Worm (Caenorhabditis elegans) whole organism, young adult: ENCODE results near the gene col-72.

Experiments used
- B0019.2 ChIP-seq: fragments of 200-800 bp; sonication (Bioruptor generic); conservative IDR thresholded peaks from 2 replicates; pipeline ENCODE4 v1.3.6; 2022; ENCODE audit warnings: missing genetic modification reagents, missing genetic modification characterization, missing compliant biosample characterization
- B0261.1 ChIP-seq: sonication (generic microtip); optimal IDR thresholded peaks from 2 replicates; lab custom pipeline; 2016; ENCODE audit warnings: mild to moderate bottlenecking, missing genetic modification characterization, moderate library complexity, missing compliant biosample characterization
- F23B12.7 ChIP-seq: sonication (generic microtip); optimal IDR thresholded peaks from 2 replicates; lab custom pipeline; 2017; ENCODE audit warnings: missing genetic modification characterization, mild to moderate bottlenecking, missing compliant biosample characterization, antibody characterized with exemption, moderate library complexity; ENCODE audit not compliant: insufficient read depth
- F55B11.4 ChIP-seq: sonication (generic microtip); optimal IDR thresholded peaks from 2 replicates; lab custom pipeline; 2016; ENCODE audit warnings: missing compliant biosample characterization, missing genetic modification characterization, borderline replicate concordance; ENCODE audit not compliant: insufficient read depth
- F57A8.1 ChIP-seq: fragments of 200-800 bp; sonication (Bioruptor generic); optimal IDR thresholded peaks from 2 replicates; lab custom pipeline; 2018; ENCODE audit warnings: mild to moderate bottlenecking, missing genetic modification characterization, moderate library complexity, missing compliant biosample characterization
- F57C9.4 ChIP-seq: sonication (generic microtip); optimal IDR thresholded peaks from 2 replicates; lab custom pipeline; 2017; ENCODE audit warnings: mild to moderate bottlenecking, missing genetic modification characterization, missing compliant biosample characterization
- K12H6.12 ChIP-seq: fragments of 200-800 bp; sonication (Bioruptor generic); optimal IDR thresholded peaks from 2 replicates; lab custom pipeline; 2018; ENCODE audit warnings: mild to moderate bottlenecking, missing genetic modification characterization, missing compliant biosample characterization
- Y56A3A.18 ChIP-seq: fragments of 200-800 bp; sonication (Bioruptor generic); IDR thresholded peaks from 2 replicates; pipeline ENCODE4 v1.3.6; 2022; ENCODE audit warnings: missing genetic modification reagents, missing genetic modification characterization, missing compliant biosample characterization
- Y79H2A.3 ChIP-seq: fragments of 200-800 bp; sonication (Bioruptor generic); conservative IDR thresholded peaks from 2 replicates; pipeline ENCODE4 v1.3.6; 2022; ENCODE audit warnings: missing genetic modification reagents, missing genetic modification characterization, missing compliant biosample characterization
- ZK185.1 ChIP-seq: sonication (generic microtip); optimal IDR thresholded peaks from 2 replicates; lab custom pipeline; 2016; ENCODE audit warnings: mild to moderate bottlenecking, missing genetic modification characterization, missing compliant biosample characterization; ENCODE audit not compliant: poor library complexity, severe bottlenecking
- akir-1 ChIP-seq: fragments of 200-800 bp; sonication (Bioruptor generic); optimal IDR thresholded peaks from 2 replicates; lab custom pipeline; 2018; ENCODE audit warnings: mild to moderate bottlenecking, missing genetic modification characterization, moderate library complexity, missing compliant biosample characterization
- aptf-3 ChIP-seq: fragments of 200-800 bp; sonication (Bioruptor generic); IDR thresholded peaks from 2 replicates; pipeline ENCODE4 v1.3.6; 2022; ENCODE audit warnings: missing genetic modification characterization, missing compliant biosample characterization
- athp-1 ChIP-seq: sonication (generic microtip); optimal IDR thresholded peaks from 2 replicates; lab custom pipeline; 2017; ENCODE audit warnings: mild to moderate bottlenecking, missing genetic modification characterization, missing compliant biosample characterization
- bed-2 ChIP-seq: fragments of 200-800 bp; sonication (Bioruptor generic); IDR thresholded peaks from 2 replicates; pipeline ENCODE4 v1.3.6; 2022; ENCODE audit warnings: missing genetic modification reagents, missing genetic modification characterization, missing compliant biosample characterization
- ccch-3 ChIP-seq: fragments of 200-800 bp; sonication (Bioruptor generic); optimal IDR thresholded peaks from 2 replicates; lab custom pipeline; 2018; ENCODE audit warnings: mild to moderate bottlenecking, missing genetic modification characterization, missing compliant biosample characterization
- cebp-1 ChIP-seq, 2 experiments: fragments of 200-800 bp in 1 of 2; sonication (Bioruptor generic) in 1 of 2; sonication (generic microtip) in 1 of 2; IDR thresholded peaks in 1 of 2; optimal IDR thresholded peaks in 1 of 2; 2 replicates each; pipeline versions ENCODE4 v1.3.6 to Lab custom; 2017 to 2022; ENCODE audit warnings: missing compliant biosample characterization in 2 of 2, missing genetic modification characterization in 2 of 2, mild to moderate bottlenecking in 1 of 2, missing genetic modification reagents in 1 of 2, moderate library complexity in 1 of 2
- ceh-40 ChIP-seq: fragments of 200-800 bp; sonication (Bioruptor generic); IDR thresholded peaks from 2 replicates; pipeline ENCODE4 v1.3.6; 2022; ENCODE audit warnings: missing genetic modification characterization, missing compliant biosample characterization
- ceh-58 ChIP-seq: fragments of 200-800 bp; sonication (Bioruptor generic); IDR thresholded peaks from 2 replicates; pipeline ENCODE4 v1.3.6; 2022; ENCODE audit warnings: missing genetic modification characterization, missing compliant biosample characterization
- chd-7 ChIP-seq: sonication (generic microtip); optimal IDR thresholded peaks from 2 replicates; lab custom pipeline; 2016; ENCODE audit warnings: mild to moderate bottlenecking, missing genetic modification characterization, moderate library complexity, missing compliant biosample characterization
- dpl-1 ChIP-seq: fragments of 150-350 bp; optimal IDR thresholded peaks from 2 replicates; lab custom pipeline; 2014; ENCODE audit warnings: missing biosample characterization, missing genetic modification reagents, missing genetic modification characterization
- egl-44 ChIP-seq: fragments of 200-800 bp; sonication (Bioruptor generic); IDR thresholded peaks from 2 replicates; pipeline ENCODE4 v1.3.6; 2022; ENCODE audit warnings: missing genetic modification reagents, missing genetic modification characterization, missing compliant biosample characterization
- gei-17 ChIP-seq: fragments of 200-800 bp; sonication (Bioruptor generic); optimal IDR thresholded peaks from 2 replicates; lab custom pipeline; 2018; ENCODE audit warnings: mild to moderate bottlenecking, missing genetic modification characterization, missing compliant biosample characterization
- hlh-26 ChIP-seq: fragments of 200-800 bp; sonication (Bioruptor generic); conservative IDR thresholded peaks from 2 replicates; pipeline ENCODE4 v1.3.6; 2022; ENCODE audit warnings: missing genetic modification reagents, missing genetic modification characterization, missing compliant biosample characterization
- lag-1 ChIP-seq: fragments of 200-800 bp; sonication (Bioruptor generic); IDR thresholded peaks from 2 replicates; pipeline ENCODE4 v1.3.6; 2022; ENCODE audit warnings: missing genetic modification reagents, missing genetic modification characterization, missing compliant biosample characterization
- let-607 ChIP-seq, 2 experiments: fragments of 200-800 bp in 1 of 2; sonication (Bioruptor generic) in 1 of 2; sonication (generic microtip) in 1 of 2; optimal IDR thresholded peaks; 2 replicates each; lab custom pipeline; 2016 to 2018; ENCODE audit warnings: mild to moderate bottlenecking in 2 of 2, missing compliant biosample characterization in 2 of 2, missing genetic modification characterization in 2 of 2, moderate library complexity in 2 of 2, missing genotype in 1 of 2
- lin-35 ChIP-seq, 3 experiments: fragments of 150-350 bp in 2 of 3; sonication (generic microtip) in 1 of 3; optimal IDR thresholded peaks; 2 replicates each; lab custom pipeline; 2014 to 2018; ENCODE audit warnings: missing biosample characterization in 3 of 3, missing genetic modification characterization in 3 of 3, missing genetic modification reagents in 3 of 3
- madf-3 ChIP-seq: fragments of 200-800 bp; sonication (Bioruptor generic); IDR thresholded peaks from 2 replicates; pipeline ENCODE4 v1.3.6; 2022; ENCODE audit warnings: missing genetic modification reagents, missing genetic modification characterization, missing compliant biosample characterization
- nfya-2 ChIP-seq: fragments of 200-800 bp; sonication (Bioruptor generic); IDR thresholded peaks from 2 replicates; pipeline ENCODE4 v1.3.6; 2022; ENCODE audit warnings: missing genetic modification reagents, missing genetic modification characterization, missing compliant biosample characterization
- nhr-80 ChIP-seq: sonication (generic microtip); optimal IDR thresholded peaks from 2 replicates; lab custom pipeline; 2016; ENCODE audit warnings: missing genetic modification characterization, missing compliant biosample characterization
- nhr-90 ChIP-seq: sonication (generic microtip); optimal IDR thresholded peaks from 2 replicates; lab custom pipeline; 2016; ENCODE audit warnings: missing genotype, mild to moderate bottlenecking, missing genetic modification characterization, missing compliant biosample characterization
- pbrm-1 ChIP-seq: fragments of 200-800 bp; sonication (Bioruptor generic); IDR thresholded peaks from 2 replicates; pipeline ENCODE4 v1.3.6; 2022; ENCODE audit warnings: missing genetic modification reagents, missing genetic modification characterization, missing compliant biosample characterization
- rec-8 ChIP-seq, 2 experiments: sonication (generic microtip); optimal IDR thresholded peaks; 2 replicates each; lab custom pipeline; 2016; ENCODE audit warnings: mild to moderate bottlenecking in 2 of 2, missing genetic modification characterization in 2 of 2, missing genetic modification reagents in 2 of 2, missing genotype in 2 of 2, missing biosample characterization in 1 of 2, missing compliant biosample characterization in 1 of 2, moderate library complexity in 1 of 2
- repo-1 ChIP-seq: sonication (generic microtip); optimal IDR thresholded peaks from 2 replicates; lab custom pipeline; 2017; ENCODE audit warnings: mild to moderate bottlenecking, missing genetic modification characterization, missing compliant biosample characterization
- sdz-38 ChIP-seq: sonication (generic microtip); optimal IDR thresholded peaks from 2 replicates; lab custom pipeline; 2016; ENCODE audit warnings: missing genotype, missing genetic modification characterization, missing compliant biosample characterization
- snpc-1.3 ChIP-seq: sonication (generic microtip); optimal IDR thresholded peaks from 2 replicates; lab custom pipeline; 2017; ENCODE audit warnings: missing genetic modification characterization, mild to moderate bottlenecking, missing compliant biosample characterization, antibody characterized with exemption, moderate library complexity, missing genotype, missing genetic modification reagents; ENCODE audit not compliant: insufficient read depth
- snpc-4 ChIP-seq, 5 experiments: fragments of 150-350 bp in 1 of 5; sonication (generic microtip) in 4 of 5; optimal IDR thresholded peaks; 2 replicates each; lab custom pipeline; 2014 to 2018; ENCODE audit warnings: missing genetic modification characterization in 5 of 5, missing biosample characterization in 3 of 5, antibody characterized with exemption in 2 of 5, mild to moderate bottlenecking in 2 of 5, missing compliant biosample characterization in 2 of 5, missing genotype in 2 of 5, moderate library complexity in 2 of 5, missing genetic modification reagents in 1 of 5
- tbp1 ChIP-seq: fragments of 200-800 bp; sonication (Bioruptor generic); optimal IDR thresholded peaks from 2 replicates; lab custom pipeline; 2018; ENCODE audit warnings: mild to moderate bottlenecking, missing genetic modification characterization, missing compliant biosample characterization
- xnd-1 ChIP-seq: sonication (generic microtip); optimal IDR thresholded peaks from 2 replicates; lab custom pipeline; 2016; ENCODE audit warnings: missing genotype, missing genetic modification reagents, missing genetic modification characterization, missing compliant biosample characterization
- zfh-2 ChIP-seq: fragments of 200-800 bp; sonication (Bioruptor generic); conservative IDR thresholded peaks from 2 replicates; pipeline ENCODE4 v1.3.6; 2022; ENCODE audit warnings: missing genetic modification reagents, missing genetic modification characterization, missing compliant biosample characterization
- ztf-26 ChIP-seq: sonication (generic microtip); optimal IDR thresholded peaks from 2 replicates; lab custom pipeline; 2017; ENCODE audit warnings: missing genetic modification characterization, missing compliant biosample characterization
- ztf-28 ChIP-seq: fragments of 200-800 bp; sonication (Bioruptor generic); IDR thresholded peaks from 2 replicates; pipeline ENCODE4 v1.3.6; 2022; ENCODE audit warnings: missing genetic modification reagents, missing genetic modification characterization, missing compliant biosample characterization
- ztf-3 ChIP-seq: fragments of 200-800 bp; sonication (Bioruptor generic); optimal IDR thresholded peaks from 2 replicates; lab custom pipeline; 2018; ENCODE audit warnings: mild to moderate bottlenecking, missing genetic modification characterization, missing compliant biosample characterization

Gene col-72

DNA sequence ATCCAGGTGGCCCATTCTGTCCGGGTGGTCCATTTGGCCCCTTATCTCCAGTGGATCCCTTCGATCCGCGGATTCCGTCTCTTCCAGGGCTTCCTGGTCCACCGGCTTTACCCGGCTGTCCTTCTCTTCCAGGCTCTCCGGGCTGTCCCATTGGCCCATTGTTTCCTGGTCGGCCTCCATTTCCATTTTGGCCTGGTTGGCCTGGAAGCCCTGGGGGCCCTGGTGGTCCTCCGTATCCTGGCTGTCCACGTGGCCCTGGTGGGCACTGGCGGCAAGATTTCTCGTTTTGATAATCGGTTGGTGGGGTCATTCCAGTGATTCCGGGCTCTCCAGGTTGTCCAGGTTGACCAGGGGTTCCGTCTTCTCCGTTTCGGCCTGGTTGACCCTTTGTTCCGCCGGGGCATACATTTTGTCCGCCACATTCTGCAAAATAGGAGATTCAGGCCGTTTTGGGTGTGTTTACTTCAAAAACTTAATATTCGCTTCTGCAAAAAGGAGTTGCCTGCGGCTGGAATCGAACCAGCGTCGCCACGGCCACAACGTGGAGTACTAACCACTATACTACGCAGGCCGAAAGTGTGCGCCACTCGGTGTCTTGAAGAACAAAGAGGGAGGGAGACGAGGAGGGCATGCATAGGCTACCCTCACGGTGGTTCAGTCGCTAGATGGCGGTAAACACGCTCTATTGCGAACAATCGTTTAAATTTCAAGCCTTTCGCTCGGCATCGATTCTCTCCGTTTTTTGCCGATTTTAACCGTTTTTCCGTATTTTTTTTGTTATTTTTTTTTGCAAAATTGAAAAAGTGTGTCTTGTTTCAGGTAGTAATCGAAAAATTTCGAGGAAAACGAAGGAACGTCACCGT lies 2.8 kb downstream of the col-72 start, which contains the start of gene W09G10.9 (continued):
- TF ChIP-seq egl-44 (GFP tag; lab: Robert Waterston, UW): peak; percentile 81
- TF ChIP-seq sdz-38 (tag; lab: Kevin White, UChicago): no peak
- peak; percentile 12 for TF ChIP-seq nhr-80 (tag; lab: Kevin White, UChicago)
- TF ChIP-seq cebp-1 (GFP tag; IDR thresholded peaks at IDR 0.05; lab: Robert Waterston, UW): no peak
- peak; percentile 65 for TF ChIP-seq cebp-1 (tag; optimal IDR thresholded peaks at IDR 0.05; lab: Kevin White, UChicago)
- TF ChIP-seq rec-8 (tag; optimal IDR thresholded peaks at IDR 0.05; lab: Kevin White, UChicago): peak in 1 of 2 experiments; percentile 30
- peak; percentile 82 for TF ChIP-seq zfh-2 (GFP tag; lab: Robert Waterston, UW)
- no peak for TF ChIP-seq xnd-1 (tag; lab: Kevin White, UChicago)
- no peak for TF ChIP-seq let-607 (tag; optimal IDR thresholded peaks at IDR 0.05; lab: Kevin White, UChicago)
- peak; percentile 44 for TF ChIP-seq nhr-90 (tag; lab: Kevin White, UChicago)
- TF ChIP-seq nfya-2 (GFP tag; lab: Robert Waterston, UW): no peak
- peak; percentile 52 for TF ChIP-seq snpc-1.3 (tag; lab: Kevin White, UChicago)
- TF ChIP-seq akir-1: no peak
- TF ChIP-seq ztf-28 (GFP tag; lab: Robert Waterston, UW): peak; percentile 70; the same call in 1 of the 2 replicates
- peak; percentile 9 for TF ChIP-seq athp-1 (tag; lab: Kevin White, UChicago)
- TF ChIP-seq madf-3 (GFP tag; lab: Robert Waterston, UW): no peak
- peak; percentile 91 for TF ChIP-seq pbrm-1 (GFP tag; lab: Robert Waterston, UW)
- no peak for TF ChIP-seq ccch-3 (GFP tag; lab: Kevin White, UChicago)
- TF ChIP-seq lag-1 (GFP tag; lab: Robert Waterston, UW): no peak
- TF ChIP-seq ceh-40 (GFP tag; lab: Robert Waterston, UW): peak; percentile 36; the same call in 1 of the 2 replicates
- no peak for TF ChIP-seq F57A8.1 (GFP tag; lab: Kevin White, UChicago)
- TF ChIP-seq bed-2 (GFP tag; lab: Robert Waterston, UW): no peak
- TF ChIP-seq snpc-4 (GFP tag; optimal IDR thresholded peaks at IDR 0.05; lab: Kevin White, UChicago): peak; percentile 1
- peak in 2 of 4 experiments; percentile 47 to 52 for TF ChIP-seq snpc-4 (tag; optimal IDR thresholded peaks at IDR 0.05; lab: Kevin White, UChicago)
- TF ChIP-seq K12H6.12 (tag; lab: Kevin White, UChicago): peak; percentile 54
- no peak for TF ChIP-seq hlh-26 (GFP tag; lab: Robert Waterston, UW)
- TF ChIP-seq ceh-58 (GFP tag; lab: Robert Waterston, UW): 0 out of 2 replicates have a peak, but pooled peaks have one; percentile 40
- TF ChIP-seq aptf-3 (GFP tag; lab: Robert Waterston, UW): no peak
- no peak for TF ChIP-seq F55B11.4
- TF ChIP-seq chd-7: peak; percentile 14
- no peak for TF ChIP-seq ztf-3
- TF ChIP-seq dpl-1 (GFP tag; lab: Kevin White, UChicago): no peak
- no peak for TF ChIP-seq lin-35 (GFP tag; optimal IDR thresholded peaks at IDR 0.05; lab: Kevin White, UChicago)
- TF ChIP-seq B0019.2 (GFP tag; lab: Robert Waterston, UW): peak; percentile 70; the same call in 1 of the 2 replicates

DNA sequence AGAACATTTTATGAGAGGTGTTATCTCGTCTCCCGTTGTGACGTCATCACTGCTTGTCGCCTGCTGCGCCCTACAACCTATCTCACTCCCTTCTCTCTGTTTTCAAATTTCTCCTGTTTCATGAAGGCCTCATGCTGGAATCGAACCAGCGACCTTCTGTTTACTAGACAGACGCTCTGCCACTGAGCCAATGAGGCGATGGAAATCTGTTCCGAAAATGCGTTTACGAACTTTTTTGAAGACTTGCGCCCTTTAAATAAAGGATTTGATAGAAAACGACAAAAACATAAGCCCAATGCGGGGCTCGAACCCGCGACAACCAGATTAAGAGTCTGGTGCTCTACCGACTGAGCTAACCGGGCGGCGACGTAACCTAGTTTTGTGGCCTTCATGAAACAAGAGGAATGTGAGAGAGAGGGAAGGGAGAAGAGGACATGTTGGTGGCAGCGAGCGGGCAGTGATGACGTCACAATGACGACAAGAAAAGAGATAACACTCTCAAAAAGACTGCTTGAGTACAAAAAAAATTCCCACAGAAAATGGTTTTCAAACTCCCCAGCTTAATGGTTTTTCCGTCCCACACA lies 4.9 kb downstream of the col-72 start, which contains the start of gene clec-126:
clec-126 (plus strand) TSS at position 534 of the 584 bp plus-strand sequence.
- peak; percentile 90 for TF ChIP-seq repo-1
- TF ChIP-seq cebp-1 (GFP tag; IDR thresholded peaks at IDR 0.05; lab: Robert Waterston, UW): no peak
- TF ChIP-seq cebp-1 (tag; optimal IDR thresholded peaks at IDR 0.05; lab: Kevin White, UChicago): peak; percentile 77
- TF ChIP-seq Y79H2A.3: no peak
- peak; percentile 93 for TF ChIP-seq ztf-26 (tag; lab: Kevin White, UChicago)
- TF ChIP-seq ZK185.1 (tag; lab: Kevin White, UChicago): peak; percentile 62
- no peak for TF ChIP-seq ceh-58 (GFP tag; lab: Robert Waterston, UW)
- TF ChIP-seq B0261.1: peak; percentile 97
- peak; percentile 73 for TF ChIP-seq gei-17 (GFP tag; lab: Kevin White, UChicago)
- TF ChIP-seq F55B11.4: no peak
- TF ChIP-seq F23B12.7: peak; percentile 76
- no peak for TF ChIP-seq F57C9.4
- TF ChIP-seq Y56A3A.18: peak; percentile 73; the same call in 1 of the 2 replicates
- peak; percentile 92 for TF ChIP-seq tbp1 (GFP tag; lab: Kevin White, UChicago)
